Fruit fly (Drosophila melanogaster): ENCODE data around the gene Octbeta1R.
A peak's percentile ranks its signal among the peaks of the same experiment; 100 is the strongest.

Gene Octbeta1R

DNA sequence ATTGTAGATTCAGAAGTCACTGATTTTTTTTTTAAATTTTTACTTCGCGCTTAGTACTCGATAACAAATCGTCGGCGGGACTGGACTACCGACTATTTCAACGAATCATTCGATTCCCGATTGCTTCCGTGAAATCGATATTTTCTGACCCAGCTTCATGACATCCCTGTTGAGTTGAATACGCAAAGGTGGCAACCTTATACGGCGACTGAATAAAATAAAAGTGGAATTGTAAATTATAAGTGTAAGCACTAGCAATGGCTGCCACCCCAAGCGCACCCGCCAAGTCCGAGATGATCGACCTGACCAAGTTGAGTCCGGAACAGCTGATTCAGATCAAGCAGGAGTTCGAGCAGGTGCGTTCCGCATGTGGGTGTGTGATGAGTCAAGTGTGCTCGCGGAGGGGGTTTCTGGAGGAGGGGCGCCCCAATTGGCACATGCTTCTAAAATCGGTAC is 9.9 kb upstream of the Octbeta1R start, which contains the start of gene Pfdn5 (continued):
- TF ChIP-seq Dek (tag; optimal IDR thresholded peaks at IDR 0.05) (no peak), zfh1 (GFP tag; IDR thresholded peaks at IDR 0.05) (no peak), ERR (GFP tag; optimal IDR thresholded peaks at IDR 0.05) (no peak), ATbp (GFP tag; optimal IDR thresholded peaks at IDR 0.05) (no peak), Usf (GFP tag; optimal IDR thresholded peaks at IDR 0.05) (no peak), CG13624 (GFP tag; optimal IDR thresholded peaks at IDR 0.05) (peak; percentile 38), NfI (GFP tag; optimal IDR thresholded peaks at IDR 0.05) (no peak), CG7372 (GFP tag; IDR thresholded peaks at IDR 0.05) (no peak), zen2 (GFP tag; IDR thresholded peaks at IDR 0.05; ENCODE audit: partially characterized antibody) (peak; percentile 70), phol (tag; optimal IDR thresholded peaks at IDR 0.05) (peak; percentile 53), en (GFP tag; optimal IDR thresholded peaks at IDR 0.05) (no peak), nom (GFP tag; optimal IDR thresholded peaks at IDR 0.05) (no peak), nmo (GFP tag; optimal IDR thresholded peaks at IDR 0.05) (no peak), Opbp (GFP tag; IDR thresholded peaks at IDR 0.05; ENCODE audit: partially characterized antibody) (peak; percentile 83), CG18764 (GFP tag; optimal IDR thresholded peaks at IDR 0.05) (no peak), MTF-1 (GFP tag; optimal IDR thresholded peaks at IDR 0.05; ENCODE audit: borderline replicate concordance) (no peak), fru (optimal IDR thresholded peaks at IDR 0.05) (no peak), CG4617 (GFP tag; optimal IDR thresholded peaks at IDR 0.05; ENCODE audit: borderline replicate concordance) (peak; percentile 94), Optix (GFP tag; IDR thresholded peaks at IDR 0.05) (no peak), CG2875 (GFP tag; optimal IDR thresholded peaks at IDR 0.05) (no peak), grn (GFP tag; optimal IDR thresholded peaks at IDR 0.05) (no peak), sr (GFP tag; IDR thresholded peaks at IDR 0.05) (peak; percentile 43; the same call in 1 of the 3 replicates), CG34376 (GFP tag; optimal IDR thresholded peaks at IDR 0.05) (no peak), CG17361 (GFP tag; IDR thresholded peaks at IDR 0.05) (no peak), exex (tag; optimal IDR thresholded peaks at IDR 0.05) (no peak), CG13296 (GFP tag; optimal IDR thresholded peaks at IDR 0.05) (no peak), lmd (GFP tag; IDR thresholded peaks at IDR 0.05) (no peak), lov (optimal IDR thresholded peaks at IDR 0.05) (no peak), lov (GFP tag; IDR thresholded peaks at IDR 0.05) (no peak), CG12769 (tag; optimal IDR thresholded peaks at IDR 0.05) (no peak), CG33557 (GFP tag; optimal IDR thresholded peaks at IDR 0.05) (no peak), sens (GFP tag) (peak; percentile 75), CG11247 (GFP tag; IDR thresholded peaks at IDR 0.05) (no peak), CG12744 (GFP tag; optimal IDR thresholded peaks at IDR 0.05) (no peak), CG16815 (GFP tag; optimal IDR thresholded peaks at IDR 0.05) (no peak), ranshi (GFP tag; IDR thresholded peaks at IDR 0.05) (no peak), CG17829 (tag; optimal IDR thresholded peaks at IDR 0.05) (no peak), jigr1 (GFP tag; IDR thresholded peaks at IDR 0.05) (no peak), tna (GFP tag; IDR thresholded peaks at IDR 0.05; ENCODE audit: partially characterized antibody) (peak; percentile 87), CG10959 (GFP tag; IDR thresholded peaks at IDR 0.05) (no peak), gt (GFP tag; IDR thresholded peaks at IDR 0.05) (no peak), CTCF (GFP tag; optimal IDR thresholded peaks at IDR 0.05) (no peak), H15 (GFP tag; IDR thresholded peaks at IDR 0.05) (no peak), Nf-YA (GFP tag; IDR thresholded peaks at IDR 0.05) (no peak), CG16779 (GFP tag; IDR thresholded peaks at IDR 0.05) (no peak), CG8281 (tag; optimal IDR thresholded peaks at IDR 0.05) (no peak), z (GFP tag; IDR thresholded peaks at IDR 0.05) (no peak), CG32772 (GFP tag; IDR thresholded peaks at IDR 0.05) (no peak), Oaz (GFP tag; IDR thresholded peaks at IDR 0.05) (no peak), Rfx (GFP tag; IDR thresholded peaks at IDR 0.05) (no peak), CG14050 (GFP tag; IDR thresholded peaks at IDR 0.05) (no peak), pzg (GFP tag; optimal IDR thresholded peaks at IDR 0.05) (peak; percentile 93), CG18262 (tag; optimal IDR thresholded peaks at IDR 0.05) (no peak)
